Worm (Caenorhabditis elegans) whole organism, L4/young adult: ENCODE results near the gene T22F3.12.
"Not testable (repeated sequence)": the region's sequence is repeated elsewhere in the genome, so short reads cannot be mapped to it uniquely, and the experiment has no call there.

ENCODE experiments used
- W03F9.2 ChIP-seq: fragments of 150-350 bp; optimal IDR thresholded peaks from 2 replicates; lab custom pipeline; 2014; ENCODE audit warnings: missing biosample characterization, missing genetic modification characterization
- dao-5 ChIP-seq: sonication (generic microtip); optimal IDR thresholded peaks from 2 replicates; lab custom pipeline; 2016; ENCODE audit warnings: missing genotype, missing genetic modification characterization, moderate library complexity, missing compliant biosample characterization
- him-1 ChIP-seq: sonication (generic microtip); optimal IDR thresholded peaks from 2 replicates; lab custom pipeline; 2016; ENCODE audit warnings: missing genotype, missing genetic modification reagents, missing genetic modification characterization, missing compliant biosample characterization

Gene T22F3.12

DNA sequence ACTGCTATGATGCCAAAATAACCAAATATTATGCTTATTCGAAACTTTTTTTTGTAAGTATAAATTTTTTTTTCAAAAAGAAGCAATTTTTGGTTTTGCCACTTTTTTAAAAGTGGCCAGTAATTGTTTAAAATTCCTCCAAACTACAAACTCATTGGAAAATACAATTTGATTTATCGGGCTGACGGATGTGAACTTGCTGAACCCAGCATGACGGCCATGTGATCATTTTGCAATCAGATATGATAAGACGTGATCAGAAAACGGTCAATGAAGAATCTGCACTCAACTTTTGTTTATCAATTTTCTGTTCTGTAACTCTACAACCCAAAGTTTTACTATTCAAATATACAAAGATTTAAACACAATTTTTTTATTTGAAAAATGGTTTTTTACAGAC is 14.4 kb upstream of the T22F3.12 start:
- TF ChIP-seq him-1 (tag; lab: Kevin White, UChicago) = no peak
- TF ChIP-seq W03F9.2 (tag; lab: Kevin White, UChicago) = no peak
- no peak for TF ChIP-seq dao-5 (tag; lab: Kevin White, UChicago)

DNA sequence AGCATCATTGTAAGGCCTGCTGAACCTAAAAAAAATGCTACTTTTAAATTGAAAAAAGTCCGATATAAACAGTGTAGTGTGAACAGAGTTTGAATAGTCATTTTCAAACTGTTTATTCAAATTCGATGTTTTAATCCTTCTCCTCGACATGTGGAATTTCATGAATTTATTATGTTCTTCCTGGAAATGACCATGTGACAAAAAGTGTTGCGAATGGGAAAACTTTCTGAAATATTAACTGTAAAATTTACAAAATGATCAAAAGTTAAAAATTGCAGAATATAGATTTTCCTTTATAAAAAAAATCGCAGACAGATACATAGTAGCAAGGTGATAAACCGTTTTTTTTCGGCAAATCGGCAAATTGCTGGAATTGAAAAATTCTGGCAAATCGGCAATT is 13.3 kb upstream of the T22F3.12 start, which contains the start of gene T22F3.8:
Gene T22F3.8, minus strand, starts transcription at position 101 of the 400 bp plus-strand sequence.
- TF ChIP-seq dao-5 (tag; lab: Kevin White, UChicago) = no peak
- TF ChIP-seq him-1 (tag; lab: Kevin White, UChicago) = no peak
- TF ChIP-seq W03F9.2 (tag; lab: Kevin White, UChicago) = no peak

DNA sequence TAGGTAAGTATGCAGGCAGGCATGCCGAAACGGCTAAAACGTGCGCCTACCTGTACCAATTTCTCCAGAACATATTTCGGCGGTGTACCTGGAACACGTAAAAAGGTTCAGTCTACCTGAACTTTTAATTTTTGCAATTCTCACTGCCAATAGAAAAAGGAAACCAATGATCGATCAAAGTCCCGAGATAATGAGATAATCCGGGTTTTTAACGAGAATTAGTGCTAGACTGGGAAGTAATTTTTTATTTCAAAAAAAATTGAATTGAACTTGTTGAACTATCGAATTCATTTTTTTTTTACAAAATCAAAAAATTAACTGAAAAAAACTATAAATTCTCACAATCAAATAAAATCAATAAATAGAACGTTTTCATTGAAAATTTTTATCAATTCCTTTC is 8.6 kb upstream of the T22F3.12 start, which contains the start of gene T22F3.7:
Gene T22F3.7, minus strand, starts transcription at position 101 of the 400 bp plus-strand sequence.
- TF ChIP-seq dao-5 (tag; lab: Kevin White, UChicago) = no peak

DNA sequence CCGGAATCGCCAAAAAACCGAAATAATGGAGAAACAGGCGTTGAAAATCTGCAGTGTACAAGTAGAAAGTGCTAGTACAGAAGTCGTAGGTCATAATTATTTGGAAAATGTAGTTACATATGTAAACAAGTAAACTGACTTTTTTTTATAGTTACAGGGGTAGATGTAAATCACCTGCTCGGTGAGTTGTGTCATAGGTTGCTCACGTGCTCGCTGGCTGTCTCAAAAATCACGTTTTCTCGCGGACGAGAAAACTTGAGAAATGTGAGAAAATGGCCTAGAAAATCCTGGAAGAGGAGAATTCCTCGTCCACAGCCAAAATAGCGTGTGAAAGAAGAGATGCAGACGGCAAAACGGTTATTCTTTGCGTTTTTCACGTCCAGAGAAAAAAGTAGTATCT is 5.1 kb upstream of the T22F3.12 start, which contains the start of gene srh-212:
Gene srh-212, minus strand, starts transcription at position 101 of the 400 bp plus-strand sequence.
- TF ChIP-seq W03F9.2, dao-5, him-1 (tag; lab: Kevin White, UChicago): not testable (repeated sequence)

DNA sequence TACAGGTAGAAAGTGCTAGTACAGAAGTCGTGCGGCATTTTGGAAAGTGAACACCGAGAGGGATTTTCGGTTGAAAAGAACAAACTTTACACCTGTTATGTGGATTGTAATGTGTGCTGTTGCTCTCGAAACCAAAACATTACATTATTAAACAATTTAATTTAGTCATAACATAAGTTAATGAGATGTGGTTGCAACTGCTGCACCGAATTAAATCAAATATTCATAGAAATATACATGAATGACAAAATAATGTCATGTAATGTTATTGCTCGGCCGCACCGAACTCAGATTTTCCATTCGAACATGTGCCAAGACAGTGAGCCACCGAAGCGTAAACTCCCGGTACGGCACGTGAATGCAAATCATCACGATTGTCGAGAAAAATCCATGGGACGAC is 2.9 kb upstream of the T22F3.12 start, which contains the start of gene srh-213:
Gene srh-213, minus strand, starts transcription at position 101 of the 400 bp plus-strand sequence.
- TF ChIP-seq W03F9.2 (tag; lab: Kevin White, UChicago) (no peak), dao-5 (tag; lab: Kevin White, UChicago) (no peak), him-1 (tag; lab: Kevin White, UChicago) (no peak)

DNA sequence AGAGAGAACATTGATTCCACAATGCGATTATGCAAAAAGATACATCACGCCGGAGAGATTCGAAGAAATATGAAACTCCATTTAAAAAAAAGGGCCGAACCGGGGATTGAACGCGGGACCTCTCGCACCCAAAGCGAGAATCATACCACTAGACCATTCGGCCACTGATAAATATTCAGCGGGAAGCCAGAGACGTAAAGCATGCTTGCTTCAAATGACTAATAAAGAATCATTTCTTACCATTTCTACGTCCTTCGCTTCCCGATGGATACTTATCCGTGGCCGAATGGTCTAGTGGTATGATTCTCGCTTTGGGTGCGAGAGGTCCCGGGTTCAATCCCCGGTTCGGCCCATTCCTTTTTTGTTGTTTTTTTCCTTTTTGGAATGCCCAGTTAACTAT is 3.8 kb downstream of the T22F3.12 start:
- TF ChIP-seq W03F9.2 (tag; lab: Kevin White, UChicago) (no peak), him-1 (tag; lab: Kevin White, UChicago) (no peak), dao-5 (tag; lab: Kevin White, UChicago) (no peak)

DNA sequence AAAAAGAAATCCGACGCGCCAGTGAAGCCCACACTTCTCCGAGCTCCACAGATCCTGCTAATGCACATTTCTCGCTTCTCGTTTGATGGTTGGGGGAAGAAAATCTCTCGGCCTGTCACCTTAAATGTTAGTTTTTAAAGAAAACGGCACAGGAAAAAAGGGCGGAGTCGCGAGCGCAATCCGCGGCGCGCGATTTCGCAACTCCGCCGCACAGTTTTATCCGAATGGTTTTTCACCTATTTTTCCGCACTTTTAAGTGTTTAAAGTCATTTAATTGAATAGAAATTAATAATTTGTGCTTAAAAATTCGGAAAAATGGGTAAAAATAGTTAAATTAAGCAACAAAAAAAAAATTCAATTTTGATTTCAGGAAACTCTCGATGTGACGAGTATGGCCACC is 4.4 kb downstream of the T22F3.12 start:
- TF ChIP-seq him-1 (tag; lab: Kevin White, UChicago) (no peak), dao-5 (tag; lab: Kevin White, UChicago) (no peak), W03F9.2 (tag; lab: Kevin White, UChicago) (no peak)

DNA sequence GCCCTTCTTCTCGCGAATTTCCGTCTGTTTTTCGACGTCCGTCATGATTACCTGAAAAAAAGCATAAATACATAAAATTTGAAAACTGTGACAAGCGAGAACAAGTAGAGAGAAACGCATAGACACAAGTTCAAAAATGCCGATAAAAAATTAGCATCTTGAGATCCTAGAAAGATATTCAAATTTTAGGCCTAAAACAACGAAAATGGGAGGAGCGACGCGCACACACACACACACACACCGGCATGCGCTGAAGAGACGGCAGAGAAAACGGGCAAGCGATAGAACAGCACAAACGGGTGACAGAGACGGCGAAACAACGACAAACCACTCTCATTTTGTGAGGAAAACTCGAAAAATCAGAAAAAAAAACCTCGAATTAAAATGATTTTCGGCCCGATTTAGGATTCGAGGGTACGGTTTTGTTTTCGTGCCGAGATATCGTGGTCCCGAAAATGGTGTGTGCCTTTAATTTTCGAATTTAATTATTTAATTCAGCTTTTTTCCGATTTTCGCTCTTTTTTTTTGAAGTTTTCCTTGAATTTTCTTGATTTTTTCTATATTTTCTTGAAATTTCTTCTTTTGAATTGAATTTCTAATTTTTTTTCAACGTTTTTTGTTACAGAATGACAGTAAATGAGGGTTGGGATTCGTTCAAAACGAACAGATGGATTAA is 5.8 kb downstream of the T22F3.12 start, which contains the start of the genes rpl-11.1 and T22F3.2:
Gene rpl-11.1, minus strand, starts transcription at position 51 of the 676 bp plus-strand sequence.
Gene T22F3.2, plus strand, starts transcription at position 626 of the 676 bp plus-strand sequence.
- TF ChIP-seq W03F9.2 (tag; lab: Kevin White, UChicago) = no peak
- TF ChIP-seq dao-5 (tag; lab: Kevin White, UChicago) = no peak
- TF ChIP-seq him-1 (tag; lab: Kevin White, UChicago) = no peak

DNA sequence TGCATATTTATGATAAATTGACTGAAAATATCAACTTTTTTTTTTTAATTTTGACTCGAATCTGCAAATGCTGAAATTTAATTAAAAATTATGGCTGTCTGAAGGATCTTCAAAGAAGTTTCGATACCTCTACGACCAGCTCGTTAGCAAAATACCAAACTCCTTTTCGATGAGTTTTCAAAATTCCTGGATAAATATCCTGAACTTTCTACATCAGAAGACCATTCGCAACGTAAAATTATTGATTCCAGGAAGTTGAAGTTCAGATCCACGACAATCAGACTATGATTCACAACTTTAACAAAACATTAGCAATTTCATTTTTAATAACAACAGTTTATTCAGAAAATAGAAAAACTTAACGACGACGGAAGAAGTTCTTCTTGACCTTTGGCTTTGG is 7.0 kb downstream of the T22F3.12 start:
- no peak for TF ChIP-seq W03F9.2 (tag; lab: Kevin White, UChicago)
- TF ChIP-seq dao-5 (tag; lab: Kevin White, UChicago) = no peak
- TF ChIP-seq him-1 (tag; lab: Kevin White, UChicago) = no peak

DNA sequence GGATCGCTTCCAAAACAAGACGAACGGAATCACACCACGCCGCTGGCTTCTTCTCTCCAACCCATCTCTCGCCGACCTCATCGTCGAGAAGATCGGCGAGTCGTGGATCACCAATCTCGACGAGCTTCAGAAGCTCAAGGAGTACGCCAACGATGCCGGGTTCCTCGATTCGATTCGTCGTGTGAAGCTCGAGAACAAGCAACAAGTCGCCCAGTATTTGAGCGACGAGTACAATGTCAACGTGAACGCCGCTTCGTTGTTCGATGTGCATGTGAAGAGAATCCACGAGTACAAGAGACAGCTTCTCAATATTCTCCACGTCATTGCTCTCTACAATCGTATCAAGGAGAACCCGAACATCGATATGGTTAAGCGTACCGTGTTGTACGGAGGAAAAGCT is 8.4 kb downstream of the T22F3.12 start:
- TF ChIP-seq W03F9.2 (tag; lab: Kevin White, UChicago) (no peak), him-1 (tag; lab: Kevin White, UChicago) (no peak), dao-5 (tag; lab: Kevin White, UChicago) (no peak)

DNA sequence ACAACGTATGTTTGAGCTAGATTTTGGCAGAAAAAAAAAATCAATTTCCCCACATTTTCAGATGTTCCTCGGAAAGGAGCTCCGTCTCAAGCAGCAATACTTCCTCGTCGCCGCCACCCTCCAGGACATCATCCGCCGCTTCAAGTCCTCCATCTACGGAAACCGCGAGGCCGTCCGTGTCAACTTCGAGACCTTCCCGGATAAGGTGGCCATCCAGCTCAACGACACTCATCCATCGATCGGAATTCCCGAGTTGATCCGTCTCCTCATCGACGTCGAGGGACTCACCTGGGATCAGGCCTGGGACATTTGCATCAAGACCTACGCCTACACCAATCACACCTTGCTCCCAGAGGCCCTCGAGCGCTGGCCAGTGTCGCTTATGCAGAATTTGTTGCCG is 9.3 kb downstream of the T22F3.12 start:
- no peak for TF ChIP-seq him-1 (tag; lab: Kevin White, UChicago)

DNA sequence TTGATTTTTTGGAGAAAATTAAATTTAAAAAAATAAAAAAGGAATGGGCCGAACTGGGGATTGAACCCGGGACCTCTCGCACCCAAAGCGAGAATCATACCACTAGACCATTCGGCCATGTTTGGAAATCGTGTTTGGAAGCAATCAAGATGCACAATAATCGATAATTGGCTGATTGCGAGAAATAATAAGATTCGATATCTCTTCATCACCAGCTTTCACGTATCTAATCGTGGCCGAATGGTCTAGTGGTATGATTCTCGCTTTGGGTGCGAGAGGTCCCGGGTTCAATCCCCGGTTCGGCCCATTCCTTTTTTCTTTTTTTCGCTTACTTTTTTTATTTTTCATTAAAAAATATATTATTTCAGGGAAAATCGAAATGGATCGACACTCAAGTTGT is 9.9 kb downstream of the T22F3.12 start:
- no peak for TF ChIP-seq him-1 (tag; lab: Kevin White, UChicago)
- peak; percentile 32 for TF ChIP-seq W03F9.2 (tag; lab: Kevin White, UChicago)
- TF ChIP-seq dao-5 (tag; lab: Kevin White, UChicago) = no peak

DNA sequence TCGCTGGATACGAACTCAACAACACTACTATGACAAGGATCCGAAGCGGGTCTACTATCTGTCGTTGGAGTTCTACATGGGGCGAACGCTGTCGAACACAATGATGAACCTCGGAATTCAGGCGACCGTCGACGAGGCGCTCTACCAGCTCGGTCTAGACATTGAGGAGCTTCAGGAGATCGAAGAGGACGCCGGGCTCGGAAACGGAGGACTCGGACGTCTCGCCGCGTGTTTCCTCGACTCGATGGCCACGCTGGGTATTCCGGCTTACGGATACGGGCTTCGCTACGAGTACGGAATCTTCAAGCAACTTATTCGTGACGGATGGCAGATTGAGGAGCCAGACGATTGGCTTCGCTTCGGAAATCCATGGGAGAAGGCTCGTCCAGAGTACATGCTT is 10.4 kb downstream of the T22F3.12 start:
- TF ChIP-seq him-1 (tag; lab: Kevin White, UChicago) = no peak

DNA sequence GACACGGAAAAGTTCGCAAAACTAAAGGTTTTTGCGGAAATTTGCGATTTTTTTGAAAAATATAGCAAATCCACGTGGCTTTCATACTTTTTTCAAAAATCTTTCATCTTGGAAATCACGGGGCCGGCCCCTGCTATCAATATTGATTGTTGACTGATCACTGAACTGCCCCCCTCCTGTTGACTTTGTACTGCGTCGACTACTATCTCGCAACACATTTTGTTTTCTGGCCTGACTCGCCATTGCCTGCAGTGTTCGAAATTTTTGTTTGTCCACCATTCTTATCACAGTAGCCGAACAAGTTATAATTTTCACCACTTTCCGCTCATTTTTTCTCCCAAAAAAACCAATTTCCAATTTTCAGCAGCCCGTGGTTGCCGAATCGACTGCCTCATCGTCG is 11.0 kb downstream of the T22F3.12 start:
- TF ChIP-seq him-1 (tag; lab: Kevin White, UChicago) (no peak), W03F9.2 (tag; lab: Kevin White, UChicago) (no peak), dao-5 (tag; lab: Kevin White, UChicago) (no peak)
